Fruit fly (Drosophila melanogaster): ENCODE results near the gene SAK.

SAK gene

dm6 chr3L:21533270-21533948, 17.7 kb upstream of the SAK start, which contains the start of gene Mkrn1 (continued):
- TF ChIP-seq dm (GFP tag; optimal IDR thresholded peaks at IDR 0.05) (no peak), Hr78 (GFP tag; optimal IDR thresholded peaks at IDR 0.05) (no peak), CG34224 (GFP tag; IDR thresholded peaks at IDR 0.05; ENCODE audit: partially characterized antibody) (peak; percentile 62; the same call in 2 of the 3 replicates), CG10543 (GFP tag; optimal IDR thresholded peaks at IDR 0.05) (no peak), ap (GFP tag; IDR thresholded peaks at IDR 0.05) (no peak), Mad (GFP tag; optimal IDR thresholded peaks at IDR 0.05) (no peak), CG13296 (GFP tag; optimal IDR thresholded peaks at IDR 0.05) (no peak), CG14965 (GFP tag; optimal IDR thresholded peaks at IDR 0.05; ENCODE audit: borderline replicate concordance) (no peak), BtbVII (GFP tag; optimal IDR thresholded peaks at IDR 0.05) (no peak), cg (GFP tag; optimal IDR thresholded peaks at IDR 0.05) (no peak), Scr (GFP tag; IDR thresholded peaks at IDR 0.05; ENCODE audit: partially characterized antibody) (peak; percentile 76), Pdp1 (GFP tag; optimal IDR thresholded peaks at IDR 0.05) (peak in 1 of 2 experiments; percentile 21), CG11723 (GFP tag; optimal IDR thresholded peaks at IDR 0.05) (no peak), CG6813 (GFP tag; optimal IDR thresholded peaks at IDR 0.05) (no peak), jumu (GFP tag; optimal IDR thresholded peaks at IDR 0.05) (no peak), CG15073 (GFP tag; optimal IDR thresholded peaks at IDR 0.05) (no peak), CG2116 (GFP tag; optimal IDR thresholded peaks at IDR 0.05) (peak; percentile 9), CG2678 (tag; optimal IDR thresholded peaks at IDR 0.05) (no peak), Deaf1 (tag; optimal IDR thresholded peaks at IDR 0.05) (no peak), tgo (GFP tag; IDR thresholded peaks at IDR 0.05) (no peak), CG17829 (tag; optimal IDR thresholded peaks at IDR 0.05) (peak; percentile 47), hb (GFP tag; IDR thresholded peaks at IDR 0.05; ENCODE audit: partially characterized antibody) (peak; percentile 90), Hey (tag; optimal IDR thresholded peaks at IDR 0.05) (no peak), wor (GFP tag; IDR thresholded peaks at IDR 0.05) (no peak), CG8388 (GFP tag; optimal IDR thresholded peaks at IDR 0.05) (no peak), bsh (GFP tag; optimal IDR thresholded peaks at IDR 0.05) (no peak), phol (tag; optimal IDR thresholded peaks at IDR 0.05) (peak; percentile 13), yki (optimal IDR thresholded peaks at IDR 0.05) (no peak), pan (optimal IDR thresholded peaks at IDR 0.05) (no peak), pan (GFP tag; optimal IDR thresholded peaks at IDR 0.05 in 1 of 2, IDR thresholded peaks at IDR 0.05 in 1 of 2) (no peak), cad (GFP tag; optimal IDR thresholded peaks at IDR 0.05) (no peak), Nf-YC (tag; optimal IDR thresholded peaks at IDR 0.05) (no peak), tx (GFP tag; optimal IDR thresholded peaks at IDR 0.05) (no peak), CG42726 (GFP tag; IDR thresholded peaks at IDR 0.05; ENCODE audit: partially characterized antibody) (peak; percentile 51; the same call in 1 of the 2 replicates), CG4854 (GFP tag; optimal IDR thresholded peaks at IDR 0.05) (no peak), gfzf (GFP tag; optimal IDR thresholded peaks at IDR 0.05) (peak; percentile 91), zen (tag; optimal IDR thresholded peaks at IDR 0.05) (peak; percentile 4), CG34422 (GFP tag; IDR thresholded peaks at IDR 0.05) (no peak), row (GFP tag; IDR thresholded peaks at IDR 0.05) (peak; percentile 52; the same call in 2 of the 3 replicates), CG10147 (GFP tag; optimal IDR thresholded peaks at IDR 0.05) (no peak), Neu2 (GFP tag; optimal IDR thresholded peaks at IDR 0.05; ENCODE audit: borderline replicate concordance) (no peak), bab2 (GFP tag; optimal IDR thresholded peaks at IDR 0.05) (no peak), sima (GFP tag; optimal IDR thresholded peaks at IDR 0.05) (no peak), trh (GFP tag; optimal IDR thresholded peaks at IDR 0.05) (no peak), sob (GFP tag; IDR thresholded peaks at IDR 0.05) (no peak), psq (GFP tag; optimal IDR thresholded peaks at IDR 0.05) (no peak), Spps (tag; optimal IDR thresholded peaks at IDR 0.05) (no peak), dmrt99B (tag; optimal IDR thresholded peaks at IDR 0.05) (no peak), Myb (GFP tag; optimal IDR thresholded peaks at IDR 0.05) (peak; percentile 93), maf-S (GFP tag; optimal IDR thresholded peaks at IDR 0.05) (no peak)

Measured in whole organism, embryonic.